Fruit fly (Drosophila melanogaster): ENCODE data around the gene CG4592.

- TF ChIP-seq CG8478 (optimal IDR thresholded peaks at IDR 0.05) (no peak), CTCF (optimal IDR thresholded peaks at IDR 0.05) (peak; percentile 95 to 96)
Measured at dm6 chr2L:9887856-9888269, 33.6 kb upstream of the CG4592 start, which contains the start of gene Fkbp59.

All from S2 (cell line).